Fruit fly (Drosophila melanogaster): ENCODE results near the gene VhaAC39-2.
A peak's percentile ranks its signal among the peaks of the same experiment; 100 is the strongest.

VhaAC39-2 gene

dm6 chr3R:23157664-23158151 is 1.4 kb downstream of the VhaAC39-2 start, which contains the start of gene unk (continued):
- TF ChIP-seq Bteb2 (GFP tag; optimal IDR thresholded peaks at IDR 0.05) (no peak), Six4 (GFP tag; optimal IDR thresholded peaks at IDR 0.05) (no peak), eve (GFP tag; optimal IDR thresholded peaks at IDR 0.05) (no peak), CG5953 (GFP tag; IDR thresholded peaks at IDR 0.05) (no peak), CG32532 (GFP tag; IDR thresholded peaks at IDR 0.05) (peak; percentile 50; the same call in 1 of the 2 replicates), YL-1 (GFP tag; optimal IDR thresholded peaks at IDR 0.05) (no peak), CG14014 (GFP tag; IDR thresholded peaks at IDR 0.05) (peak; percentile 12; the same call in 1 of the 2 replicates), sens (GFP tag) (peak; percentile 80), CG10321 (GFP tag; IDR thresholded peaks at IDR 0.05) (no peak), CG9797 (GFP tag; optimal IDR thresholded peaks at IDR 0.05) (peak; percentile 51), ac (GFP tag; optimal IDR thresholded peaks at IDR 0.05) (no peak), CG12155 (GFP tag; optimal IDR thresholded peaks at IDR 0.05) (peak; percentile 33), cas (GFP tag; IDR thresholded peaks at IDR 0.05) (no peak), prd (optimal IDR thresholded peaks at IDR 0.05) (no peak), prd (GFP tag; IDR thresholded peaks at IDR 0.05) (no peak), Asciz (GFP tag; optimal IDR thresholded peaks at IDR 0.05) (no peak), CG5180 (GFP tag; optimal IDR thresholded peaks at IDR 0.05) (no peak), Bgb (GFP tag; IDR thresholded peaks at IDR 0.05; ENCODE audit: partially characterized antibody) (peak; percentile 99), Optix (GFP tag; IDR thresholded peaks at IDR 0.05) (no peak), CG7357 (GFP tag; IDR thresholded peaks at IDR 0.05) (no peak), jigr1 (GFP tag; IDR thresholded peaks at IDR 0.05) (no peak), zen (tag; optimal IDR thresholded peaks at IDR 0.05) (peak; percentile 20), ash1 (GFP tag; optimal IDR thresholded peaks at IDR 0.05) (no peak), cwo (GFP tag; optimal IDR thresholded peaks at IDR 0.05) (no peak), esg (GFP tag; conservative IDR thresholded peaks at IDR 0.05) (no peak), oc (tag; optimal IDR thresholded peaks at IDR 0.05) (no peak), shn (GFP tag; optimal IDR thresholded peaks at IDR 0.05) (peak; percentile 36), Hey (tag; optimal IDR thresholded peaks at IDR 0.05) (no peak), Lhr (GFP tag; optimal IDR thresholded peaks at IDR 0.05) (peak; percentile 64), CG7928 (GFP tag; optimal IDR thresholded peaks at IDR 0.05) (no peak), bcd (GFP tag; optimal IDR thresholded peaks at IDR 0.05) (no peak), CG6791 (GFP tag; IDR thresholded peaks at IDR 0.05; ENCODE audit: partially characterized antibody) (peak; percentile 97), Hand (GFP tag; optimal IDR thresholded peaks at IDR 0.05) (no peak), CG11696 (GFP tag; IDR thresholded peaks at IDR 0.05) (no peak), CG4820 (GFP tag; optimal IDR thresholded peaks at IDR 0.05) (no peak), ERR (GFP tag; optimal IDR thresholded peaks at IDR 0.05) (peak; percentile 55), CG4404 (GFP tag; IDR thresholded peaks at IDR 0.05) (no peak), Dip2 (GFP tag; IDR thresholded peaks at IDR 0.05) (no peak), Sry-β (GFP tag; optimal IDR thresholded peaks at IDR 0.05) (no peak), br (optimal IDR thresholded peaks at IDR 0.05) (no peak), tll (GFP tag; optimal IDR thresholded peaks at IDR 0.05) (no peak), CG6254 (GFP tag; optimal IDR thresholded peaks at IDR 0.05) (no peak), dmrt11E (tag; optimal IDR thresholded peaks at IDR 0.05) (peak; percentile 2), Max (GFP tag; optimal IDR thresholded peaks at IDR 0.05) (no peak), scrt (GFP tag; optimal IDR thresholded peaks at IDR 0.05) (no peak), CTCF (GFP tag; optimal IDR thresholded peaks at IDR 0.05) (peak; percentile 79), Drgx (GFP tag; IDR thresholded peaks at IDR 0.05) (no peak), tio (GFP tag; optimal IDR thresholded peaks at IDR 0.05) (no peak), lab (GFP tag; optimal IDR thresholded peaks at IDR 0.05) (no peak), wek (GFP tag; optimal IDR thresholded peaks at IDR 0.05) (no peak), CG10274 (GFP tag; optimal IDR thresholded peaks at IDR 0.05) (no peak), CG10654 (GFP tag; optimal IDR thresholded peaks at IDR 0.05) (no peak)

Measured in whole organism, embryonic.